Worm (Caenorhabditis elegans) whole organism, dauer: Measurements from ENCODE around the gene K09C6.7.
"Not testable (repeated sequence)": the region's sequence is repeated elsewhere in the genome, so short reads cannot be mapped to it uniquely, and the experiment has no call there.

Experiments
- unc-62 ChIP-seq: sonication (generic microtip); optimal IDR thresholded peaks from 2 replicates; lab custom pipeline; 2017; ENCODE audit warnings: missing biosample characterization, missing genetic modification reagents, missing genetic modification characterization

The K09C6.7 gene

ce11 chrV:833368-833767 is 5.5 kb downstream of the K09C6.7 start, which contains the start of gene F41H8.1:
Gene F41H8.1, plus strand, starts transcription at chrV:833668.
- TF ChIP-seq unc-62 (GFP tag; lab: Kevin White, UChicago): no peak

DNA sequence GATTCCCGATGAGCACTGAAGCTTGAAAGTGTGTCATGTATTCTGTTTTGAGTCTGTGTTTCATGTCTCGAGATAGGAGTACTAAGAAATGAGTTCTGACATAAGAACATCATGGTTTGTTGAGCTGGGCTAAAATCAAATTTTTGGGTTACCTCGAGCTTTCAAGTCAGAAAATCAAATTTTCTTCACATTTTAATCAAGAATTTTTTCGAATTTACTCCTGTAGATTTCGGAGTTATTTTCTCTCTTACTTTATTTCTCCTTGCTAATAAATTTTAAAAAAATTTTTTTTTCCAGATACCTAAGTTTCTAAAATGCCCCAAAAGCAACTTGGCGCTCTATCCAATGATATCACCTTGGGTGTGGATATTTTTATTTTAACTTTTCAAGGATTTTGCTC is 12.8 kb downstream of the K09C6.7 start, which contains the start of gene F41H8.2:
F41H8.2 (plus strand) TSS at position 301 of the 400 bp plus-strand sequence.
- no peak for TF ChIP-seq unc-62 (GFP tag; lab: Kevin White, UChicago)

DNA sequence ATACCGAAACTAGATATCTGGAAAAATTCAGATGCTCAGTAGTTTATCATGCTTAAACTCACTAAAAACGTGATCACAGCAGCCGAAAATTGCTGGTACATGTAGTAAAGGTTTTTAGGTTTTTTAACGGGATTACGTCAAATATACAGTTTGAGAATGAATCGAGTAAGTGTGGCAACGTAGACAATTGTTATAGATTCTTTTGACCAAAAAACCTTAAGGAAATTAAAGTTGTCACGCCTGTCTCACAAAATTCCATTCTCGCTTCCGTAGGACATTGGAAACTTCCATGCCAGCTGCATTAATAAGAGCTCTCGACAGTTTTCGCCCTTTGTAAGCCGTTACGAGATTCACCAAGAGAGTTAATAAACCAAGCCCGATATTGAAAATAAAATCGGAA is 16.0 kb downstream of the K09C6.7 start, which contains the start of gene srx-31:
srx-31 (minus strand) TSS at position 101 of the 400 bp plus-strand sequence.
- TF ChIP-seq unc-62 (GFP tag; lab: Kevin White, UChicago): not testable (repeated sequence)

- TF ChIP-seq unc-62 (GFP tag; lab: Kevin White, UChicago): not testable (repeated sequence)
These were observed 18.3 kb downstream of the K09C6.7 start, which contains the start of gene srx-32 for ce11 chrV:820629-821028. Gene srx-32, minus strand, starts transcription at chrV:820729.

ce11 chrV:817182-817581 is 21.7 kb downstream of the K09C6.7 start, which contains the start of gene R13D11.1:
Gene R13D11.1, plus strand, starts transcription at chrV:817482.
- no peak for TF ChIP-seq unc-62 (GFP tag; lab: Kevin White, UChicago)

DNA sequence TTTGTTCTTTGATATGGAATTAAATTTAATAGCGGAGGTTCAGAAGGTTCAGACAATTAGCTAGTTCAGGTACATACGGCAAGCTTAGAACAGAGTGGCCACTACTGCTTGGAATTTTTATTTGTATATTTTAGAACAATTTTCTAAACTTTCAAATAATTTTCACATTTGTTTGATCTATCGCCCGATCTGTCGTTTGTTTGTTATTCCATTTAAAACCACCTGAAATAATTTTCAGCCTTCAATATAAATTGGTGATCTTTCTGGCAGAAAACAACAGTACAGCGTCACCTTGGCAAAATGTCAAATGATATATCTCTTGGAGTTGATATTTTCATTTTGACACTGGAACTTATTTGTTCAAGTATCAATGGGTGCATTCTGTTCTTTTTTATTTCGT is 24.2 kb downstream of the K09C6.7 start, which contains the start of gene R13D11.3:
R13D11.3 (plus strand) TSS at position 301 of the 400 bp plus-strand sequence.
- no peak for TF ChIP-seq unc-62 (GFP tag; lab: Kevin White, UChicago)

DNA sequence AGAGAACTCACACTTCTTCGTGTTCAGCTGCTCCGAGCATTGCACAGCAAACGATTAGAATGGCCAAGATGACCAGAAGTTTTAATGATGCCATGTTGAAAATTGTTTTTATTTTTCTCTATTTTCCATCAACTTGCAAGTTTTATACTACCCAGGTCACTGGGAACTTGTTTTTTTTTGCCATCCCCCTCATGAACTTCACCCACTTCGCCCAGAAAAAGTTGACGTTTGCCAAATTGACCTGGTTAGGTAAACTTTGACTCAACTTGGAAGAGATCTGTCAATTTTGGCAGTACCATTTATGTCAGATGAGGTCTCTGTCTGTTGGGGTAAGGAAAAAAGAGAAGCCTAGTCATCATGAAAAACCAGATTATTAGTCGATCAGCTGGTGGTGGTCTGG is 25.8 kb downstream of the K09C6.7 start, which contains the start of gene R13D11.10:
R13D11.10 (minus strand) TSS at position 101 of the 400 bp plus-strand sequence.
- TF ChIP-seq unc-62 (GFP tag; lab: Kevin White, UChicago): no peak

DNA sequence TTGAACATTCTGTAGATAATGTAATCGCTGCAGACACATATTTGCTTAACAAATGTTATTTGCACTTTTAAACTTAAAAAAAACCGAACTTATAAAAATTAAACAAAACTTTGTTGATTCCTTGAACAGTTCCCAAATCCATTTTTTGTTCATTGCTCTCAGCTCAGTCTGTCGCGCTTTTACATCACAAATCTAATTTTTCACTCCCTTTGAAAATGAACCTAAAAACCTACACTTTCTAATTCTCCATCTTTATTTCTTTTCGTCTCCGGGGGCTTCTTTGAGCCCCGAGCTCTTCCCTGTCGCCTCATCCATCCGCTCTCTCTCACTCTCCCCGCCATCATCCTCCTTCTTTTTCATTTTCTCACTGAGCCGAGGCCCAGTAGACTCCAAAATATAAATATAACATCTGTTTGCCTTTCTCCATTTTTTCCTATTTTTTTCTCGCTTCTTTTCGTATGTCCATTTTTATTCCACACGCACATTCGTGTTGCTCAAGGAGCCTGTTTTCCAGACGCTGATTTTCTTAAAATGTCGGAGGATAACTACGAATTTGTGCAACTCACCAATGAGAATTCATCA is 28.5 kb downstream of the K09C6.7 start, which contains the start of gene R13D11.4:
R13D11.4 (plus strand) TSS at position 532 of the 582 bp plus-strand sequence.
- TF ChIP-seq unc-62 (GFP tag; lab: Kevin White, UChicago): no peak

DNA sequence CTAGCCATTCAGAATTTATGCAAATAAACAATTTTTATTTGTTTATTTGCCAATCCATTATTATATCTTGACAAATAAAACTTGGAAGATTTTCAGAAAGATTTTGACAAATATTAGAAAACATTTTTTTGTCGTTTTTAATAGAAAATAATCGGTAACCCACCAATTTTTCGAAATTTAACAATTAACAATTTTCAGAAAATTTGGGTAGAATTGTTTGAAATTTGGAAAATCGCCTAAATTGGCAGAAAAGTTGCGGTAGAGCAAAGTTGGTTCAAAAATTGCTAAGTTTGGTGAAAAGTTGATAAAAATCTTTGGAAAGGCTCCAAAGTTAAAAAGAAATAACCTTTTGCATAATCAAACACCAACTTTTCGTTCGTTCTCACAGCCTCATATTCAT is 30.6 kb downstream of the K09C6.7 start:
- no peak for TF ChIP-seq unc-62 (GFP tag; lab: Kevin White, UChicago)

DNA sequence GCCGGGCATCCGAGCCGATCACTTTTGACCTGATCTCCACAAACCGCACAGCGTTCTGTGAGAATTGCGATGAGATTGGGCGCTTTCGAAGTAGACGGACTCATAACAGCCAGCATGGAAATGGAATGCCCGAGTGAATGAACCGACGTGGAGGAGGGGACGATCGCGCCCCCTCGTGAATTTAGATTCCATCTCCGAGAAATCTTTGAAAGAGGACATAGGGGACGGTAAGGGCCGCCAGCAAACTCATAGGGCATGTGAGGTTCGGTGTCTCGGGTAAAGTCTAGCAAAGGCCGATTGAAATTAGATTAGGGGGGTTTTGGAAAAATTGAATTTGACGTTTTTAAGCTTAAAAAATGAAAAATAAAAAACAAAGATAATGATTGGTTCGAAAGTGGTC is 34.4 kb downstream of the K09C6.7 start, which contains the start of gene nhr-270:
nhr-270 (minus strand) TSS at position 257 of the 400 bp plus-strand sequence.
- no peak for TF ChIP-seq unc-62 (GFP tag; lab: Kevin White, UChicago)

- no peak for TF ChIP-seq unc-62 (GFP tag; lab: Kevin White, UChicago)
These were observed 35.4 kb downstream of the K09C6.7 start for ce11 chrV:803472-803871.

DNA sequence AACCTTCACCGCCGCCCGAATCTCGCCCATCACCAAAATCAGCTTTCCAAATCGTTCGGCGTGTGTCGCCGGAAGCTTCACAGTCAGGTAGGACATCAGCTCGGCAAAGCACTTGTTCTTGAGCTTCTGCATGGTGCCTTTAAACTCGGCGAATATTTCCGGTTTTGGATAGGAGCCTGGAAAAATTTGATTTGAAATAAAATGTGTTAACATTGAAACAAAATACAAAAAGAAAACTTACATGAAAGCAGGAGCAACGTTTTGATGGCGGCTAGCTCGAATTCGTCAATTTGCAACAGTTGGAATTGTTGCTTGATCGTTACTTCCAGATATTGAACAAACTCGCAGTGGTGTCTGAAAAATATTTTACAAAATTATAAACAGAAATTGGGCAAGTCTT is 36.2 kb downstream of the K09C6.7 start:
- no peak for TF ChIP-seq unc-62 (GFP tag; lab: Kevin White, UChicago)

DNA sequence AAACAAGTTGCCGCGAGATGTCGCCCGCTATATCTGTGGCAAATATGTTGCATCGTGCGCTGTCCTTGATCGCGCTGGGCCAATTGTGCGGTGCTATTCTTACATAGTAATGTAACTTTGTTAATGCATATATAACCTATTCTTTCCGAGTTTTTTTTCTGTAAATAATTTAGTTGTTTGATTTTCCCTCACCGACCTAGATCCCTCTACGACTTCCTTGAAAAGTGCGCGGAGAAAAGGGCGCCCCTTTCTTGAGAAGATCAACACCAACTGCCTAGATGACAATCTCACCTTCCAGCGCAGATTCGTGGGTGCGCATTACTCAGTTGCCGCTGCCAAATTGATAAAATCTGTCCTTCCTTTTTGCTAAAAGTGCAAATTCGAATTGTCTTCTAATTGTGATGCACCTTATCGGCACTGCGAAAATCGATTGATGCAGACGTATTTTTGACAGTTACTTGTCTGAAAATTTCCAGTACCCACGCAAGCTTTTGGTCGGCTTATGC is 37.3 kb downstream of the K09C6.7 start:
- TF ChIP-seq unc-62 (GFP tag; lab: Kevin White, UChicago): no peak

ce11 chrV:800271-800670 is 38.6 kb downstream of the K09C6.7 start:
- TF ChIP-seq unc-62 (GFP tag; lab: Kevin White, UChicago): no peak

ce11 chrV:797241-797640 is 41.6 kb downstream of the K09C6.7 start:
- no peak for TF ChIP-seq unc-62 (GFP tag; lab: Kevin White, UChicago)

- no peak for TF ChIP-seq unc-62 (GFP tag; lab: Kevin White, UChicago)
These were observed 44.8 kb downstream of the K09C6.7 start for ce11 chrV:794092-794491.
